Fruit fly (Drosophila melanogaster) Kc167 (cell line): ENCODE data around the gene CG3277.

Experiments used
- h ChIP-seq: fragments of >200 bp; optimal IDR thresholded peaks from 3 replicates; lab custom pipeline; 2018; ENCODE audit warnings: missing external identifiers
- ttk ChIP-seq: sonication (Bioruptor generic); optimal IDR thresholded peaks from 2 replicates; lab custom pipeline; 2017; ENCODE audit warnings: missing external identifiers

DNA sequence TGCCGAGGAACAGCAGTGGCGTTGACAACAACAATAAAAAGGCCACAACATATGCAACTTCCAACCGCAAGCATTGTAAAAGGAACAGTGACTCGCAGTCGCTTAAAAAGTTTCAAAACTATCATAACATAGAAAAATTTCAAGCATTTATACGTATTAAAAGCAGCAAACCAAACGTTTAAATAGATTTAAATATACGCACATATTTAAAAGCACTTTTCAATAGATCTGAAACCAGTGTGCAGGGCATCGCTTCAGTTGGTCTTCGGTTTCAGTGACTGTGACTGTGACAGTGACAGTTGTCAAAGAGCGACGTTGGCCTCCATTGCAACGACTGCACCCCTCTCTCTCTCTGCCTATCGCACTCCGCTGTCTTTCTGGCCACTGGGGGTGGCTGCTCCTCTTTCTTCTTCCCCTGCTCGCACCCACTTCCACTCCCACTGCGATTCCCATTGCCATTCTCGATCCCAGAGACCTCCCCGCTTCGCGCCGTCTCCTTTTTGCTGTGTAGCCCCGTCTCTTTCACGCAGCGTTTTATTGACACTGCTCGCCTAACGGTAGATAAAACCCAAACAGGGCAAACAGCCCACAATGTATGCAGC, 44.3 kb downstream of the CG3277 start:
- no peak for TF ChIP-seq h (lab: Kevin White, UChicago)
- TF ChIP-seq ttk (lab: Kevin White, UChicago) = no peak
